Fruit fly (Drosophila melanogaster) whole organism, embryonic: ENCODE data around the gene CG7530.
A peak's percentile ranks its signal among the peaks of the same experiment; 100 is the strongest.

Experiments
- Awh ChIP-seq: fragments of 200-800 bp; sonication (Bioruptor generic); IDR thresholded peaks from 2 replicates; pipeline ENCODE4, ENCODE4 v1.3.6; 2022; ENCODE audit warnings: missing biosample characterization, missing genetic modification characterization
- BtbVII ChIP-seq: fragments of 200-800 bp; sonication (Bioruptor generic); optimal IDR thresholded peaks from 3 replicates; lab custom pipeline; 2017; ENCODE audit warnings: missing biosample characterization, mild to moderate bottlenecking, missing genetic modification characterization
- CG10274 ChIP-seq: fragments of 200-800 bp; sonication (Bioruptor generic); optimal IDR thresholded peaks from 3 replicates; lab custom pipeline; 2017; ENCODE audit warnings: missing biosample characterization, mild to moderate bottlenecking, missing genetic modification characterization
- CG10462 ChIP-seq: fragments of 200-800 bp; sonication (Bioruptor generic); optimal IDR thresholded peaks from 2 replicates; lab custom pipeline; 2016; ENCODE audit warnings: missing biosample characterization, missing genetic modification characterization
- CG10959 ChIP-seq: fragments of 200-800 bp; sonication (Bioruptor generic); IDR thresholded peaks from 2 replicates; pipeline ENCODE4 v1.3.6; 2022; ENCODE audit warnings: missing biosample characterization, missing genetic modification characterization
- CG10979 ChIP-seq: fragments of 200-800 bp; sonication (Bioruptor generic); optimal IDR thresholded peaks from 2 replicates; lab custom pipeline; 2018; ENCODE audit warnings: missing biosample characterization, mild to moderate bottlenecking, missing genetic modification characterization, moderate library complexity
- CG11093 ChIP-seq: fragments of 200-800 bp; sonication (Bioruptor generic); IDR thresholded peaks from 3 replicates; pipeline ENCODE4 v1.3.6; 2022; ENCODE audit warnings: missing biosample characterization, missing genetic modification characterization
- CG11560 ChIP-seq: fragments of 200-800 bp; sonication (Bioruptor generic); IDR thresholded peaks from 3 replicates; pipeline ENCODE4 v1.3.6; 2022; ENCODE audit warnings: missing biosample characterization, missing genetic modification characterization
- CG12769 ChIP-seq: fragments of 200-800 bp; sonication (Bioruptor generic); optimal IDR thresholded peaks from 2 replicates; lab custom pipeline; 2019; ENCODE audit warnings: missing biosample characterization, mild to moderate bottlenecking, missing genetic modification characterization, moderate library complexity
- CG13894 ChIP-seq: fragments of 200-800 bp; sonication (Bioruptor generic); optimal IDR thresholded peaks from 3 replicates; lab custom pipeline; 2018; ENCODE audit warnings: missing biosample characterization, mild to moderate bottlenecking, missing genetic modification characterization, moderate library complexity
- CG15011 ChIP-seq: fragments of 200-800 bp; sonication (Bioruptor generic); optimal IDR thresholded peaks from 3 replicates; lab custom pipeline; 2018; ENCODE audit warnings: missing biosample characterization, mild to moderate bottlenecking, missing genetic modification characterization
- CG15073 ChIP-seq: fragments of 200-800 bp; sonication (Bioruptor generic); optimal IDR thresholded peaks from 2 replicates; lab custom pipeline; 2016; ENCODE audit warnings: missing biosample characterization, missing genetic modification characterization
- CG15269 ChIP-seq: fragments of 200-800 bp; sonication (Bioruptor generic); optimal IDR thresholded peaks from 2 replicates; lab custom pipeline; 2018; ENCODE audit warnings: missing biosample characterization, mild to moderate bottlenecking, missing genetic modification characterization, moderate library complexity
- CG15601 ChIP-seq: fragments of 200-800 bp; sonication (Bioruptor generic); optimal IDR thresholded peaks from 3 replicates; lab custom pipeline; 2019; ENCODE audit warnings: missing biosample characterization, mild to moderate bottlenecking, missing genetic modification characterization, moderate library complexity
- CG1602 ChIP-seq: fragments of 200-800 bp; sonication (Bioruptor generic); optimal IDR thresholded peaks from 3 replicates; lab custom pipeline; 2016; ENCODE audit warnings: missing biosample characterization, missing genetic modification characterization
- CG17829 ChIP-seq: fragments of 200-800 bp; optimal IDR thresholded peaks from 2 replicates; lab custom pipeline; 2019; ENCODE audit warnings: missing biosample characterization, mild to moderate bottlenecking, missing genetic modification characterization, moderate library complexity
- CG18262 ChIP-seq: fragments of 200-800 bp; optimal IDR thresholded peaks from 3 replicates; lab custom pipeline; 2019; ENCODE audit warnings: missing biosample characterization, mild to moderate bottlenecking, missing genetic modification characterization, moderate library complexity
- CG2199 ChIP-seq: fragments of 200-800 bp; sonication (Bioruptor generic); IDR thresholded peaks from 3 replicates; pipeline ENCODE4 v1.3.6; 2022; ENCODE audit warnings: missing biosample characterization, missing genetic modification characterization
- CG30020 ChIP-seq: fragments of 200-800 bp; optimal IDR thresholded peaks from 2 replicates; lab custom pipeline; 2019; ENCODE audit warnings: missing biosample characterization, mild to moderate bottlenecking, missing genetic modification characterization, moderate library complexity
- CG31388 ChIP-seq: fragments of 200-800 bp; sonication (Bioruptor generic); optimal IDR thresholded peaks from 2 replicates; lab custom pipeline; 2016; ENCODE audit warnings: missing biosample characterization, missing genetic modification characterization
- CG32532 ChIP-seq: fragments of 200-800 bp; sonication (Bioruptor generic); IDR thresholded peaks from 2 replicates; pipeline ENCODE4 v1.3.6; 2022; ENCODE audit warnings: missing biosample characterization, missing genetic modification characterization
- CG34224 ChIP-seq: fragments of 200-800 bp; sonication (Bioruptor generic); IDR thresholded peaks from 3 replicates; pipeline ENCODE4 v1.3.6; 2022; ENCODE audit warnings: missing biosample characterization, missing genetic modification characterization; ENCODE audit not compliant: partially characterized antibody
- CG42726 ChIP-seq: fragments of 200-800 bp; sonication (Bioruptor generic); IDR thresholded peaks from 2 replicates; pipeline ENCODE4 v1.3.6; 2022; ENCODE audit warnings: missing biosample characterization, missing genetic modification characterization; ENCODE audit not compliant: partially characterized antibody
- CG6272 ChIP-seq: fragments of 200-800 bp; sonication (Bioruptor generic); IDR thresholded peaks from 2 replicates; pipeline ENCODE4 v1.3.6; 2022; ENCODE audit warnings: missing biosample characterization, missing genetic modification characterization
- CG6813 ChIP-seq: fragments of 200-800 bp; sonication (Bioruptor generic); optimal IDR thresholded peaks from 2 replicates; lab custom pipeline; 2017; ENCODE audit warnings: missing biosample characterization, missing genetic modification characterization, mild to moderate bottlenecking, moderate library complexity, missing genetic modification reagents
- CG7745 ChIP-seq: fragments of 200-800 bp; sonication (Bioruptor generic); optimal IDR thresholded peaks from 2 replicates; lab custom pipeline; 2018; ENCODE audit warnings: missing biosample characterization, mild to moderate bottlenecking, missing genetic modification characterization, moderate library complexity
- CG8944 ChIP-seq: fragments of 200-800 bp; sonication (Bioruptor generic); optimal IDR thresholded peaks from 3 replicates; lab custom pipeline; 2016; ENCODE audit warnings: missing biosample characterization, missing genetic modification characterization
- CG9932 ChIP-seq: fragments of 200-800 bp; sonication (Bioruptor generic); IDR thresholded peaks from 2 replicates; pipeline ENCODE4 v1.3.6; 2022; ENCODE audit warnings: missing biosample characterization, missing genetic modification characterization
- Fer3 ChIP-seq: fragments of 200-800 bp; sonication (Bioruptor generic); optimal IDR thresholded peaks from 2 replicates; lab custom pipeline; 2018; ENCODE audit warnings: missing biosample characterization, mild to moderate bottlenecking, missing genetic modification characterization, moderate library complexity
- Gug ChIP-seq: fragments of 200-800 bp; sonication (Bioruptor generic); IDR thresholded peaks from 4 replicates; pipeline ENCODE4 v1.3.6; 2022; ENCODE audit warnings: missing biosample characterization, missing genetic modification characterization
- HLH54F ChIP-seq: fragments of 200-800 bp; sonication (Bioruptor generic); optimal IDR thresholded peaks from 3 replicates; lab custom pipeline; 2016; ENCODE audit warnings: missing biosample characterization, missing genetic modification characterization
- Myb ChIP-seq: fragments of 200-800 bp; sonication (Bioruptor generic); optimal IDR thresholded peaks from 2 replicates; lab custom pipeline; 2016; ENCODE audit warnings: missing biosample characterization, missing genetic modification characterization
- Rx ChIP-seq: fragments of 200-800 bp; sonication (Bioruptor generic); IDR thresholded peaks from 2 replicates; pipeline ENCODE4 v1.3.6; 2022; ENCODE audit warnings: missing biosample characterization, missing genetic modification characterization
- Ssrp ChIP-seq: fragments of 200-800 bp; sonication (Bioruptor generic); optimal IDR thresholded peaks from 2 replicates; lab custom pipeline; 2018; ENCODE audit warnings: missing biosample characterization, mild to moderate bottlenecking, missing genetic modification characterization, moderate library complexity
- Taf1 ChIP-seq: fragments of 200-800 bp; sonication (Bioruptor generic); IDR thresholded peaks from 2 replicates; pipeline ENCODE4 v1.3.6; 2022; ENCODE audit warnings: missing biosample characterization, missing genetic modification characterization
- abd-A ChIP-seq: fragments of 200-800 bp; sonication (Bioruptor generic); optimal IDR thresholded peaks from 3 replicates; lab custom pipeline; 2019; ENCODE audit warnings: missing biosample characterization, mild to moderate bottlenecking, missing genetic modification characterization, moderate library complexity
- ase ChIP-seq: fragments of 200-800 bp; sonication (Bioruptor generic); IDR thresholded peaks from 3 replicates; pipeline ENCODE4 v1.3.6; 2022; ENCODE audit warnings: missing biosample characterization, missing genetic modification characterization
- az2 ChIP-seq: fragments of 200-800 bp; sonication (Bioruptor generic); optimal IDR thresholded peaks from 3 replicates; lab custom pipeline; 2016; ENCODE audit warnings: missing biosample characterization, missing genetic modification characterization
- chm ChIP-seq: fragments of 200-800 bp; sonication (Bioruptor generic); IDR thresholded peaks from 2 replicates; pipeline ENCODE4 v1.3.6; 2022; ENCODE audit warnings: missing biosample characterization, missing genetic modification characterization
- gfzf ChIP-seq: fragments of 200-800 bp; sonication (Bioruptor generic); optimal IDR thresholded peaks from 2 replicates; lab custom pipeline; 2016; ENCODE audit warnings: missing biosample characterization, mild to moderate bottlenecking, missing genetic modification characterization, moderate library complexity
- hb ChIP-seq: fragments of 200-800 bp; sonication (Bioruptor generic); IDR thresholded peaks from 3 replicates; pipeline ENCODE4 v1.3.6; 2022; ENCODE audit warnings: missing biosample characterization, missing genetic modification characterization; ENCODE audit not compliant: partially characterized antibody
- luna ChIP-seq: fragments of 200-800 bp; sonication (Bioruptor generic); optimal IDR thresholded peaks from 2 replicates; lab custom pipeline; 2016; ENCODE audit warnings: missing biosample characterization, missing genetic modification characterization
- org-1 ChIP-seq: fragments of 200-800 bp; sonication (Bioruptor generic); optimal IDR thresholded peaks from 2 replicates; lab custom pipeline; 2017; ENCODE audit warnings: missing biosample characterization, missing genetic modification characterization
- psq ChIP-seq: fragments of 200-800 bp; sonication (Bioruptor generic); optimal IDR thresholded peaks from 2 replicates; lab custom pipeline; 2017; ENCODE audit warnings: missing biosample characterization, missing genetic modification characterization
- ranshi ChIP-seq: fragments of 200-800 bp; sonication (Bioruptor generic); IDR thresholded peaks from 2 replicates; pipeline ENCODE4 v1.3.6; 2022; ENCODE audit warnings: missing biosample characterization, missing genetic modification characterization
- ro ChIP-seq: fragments of 200-800 bp; sonication (Bioruptor generic); IDR thresholded peaks from 2 replicates; pipeline ENCODE4 v1.3.6; 2022; ENCODE audit warnings: missing biosample characterization, missing genetic modification characterization
- unpg ChIP-seq: fragments of 200-800 bp; sonication (Bioruptor generic); optimal IDR thresholded peaks from 3 replicates; lab custom pipeline; 2018; ENCODE audit warnings: missing biosample characterization, mild to moderate bottlenecking, missing genetic modification characterization, moderate library complexity
- wor ChIP-seq: fragments of 200-800 bp; sonication (Bioruptor generic); IDR thresholded peaks from 2 replicates; pipeline ENCODE4 v1.3.6; 2022; ENCODE audit warnings: missing biosample characterization, missing genetic modification characterization
- zf30C ChIP-seq: fragments of 200-800 bp; sonication (Bioruptor generic); optimal IDR thresholded peaks from 3 replicates; lab custom pipeline; 2018; ENCODE audit warnings: missing biosample characterization, mild to moderate bottlenecking, missing genetic modification characterization
- zfh2 ChIP-seq: fragments of 200-800 bp; sonication (Bioruptor generic); optimal IDR thresholded peaks from 2 replicates; lab custom pipeline; 2016; ENCODE audit warnings: missing biosample characterization, missing genetic modification characterization

The CG7530 gene

dm6 chr3R:14741192-14741915 is 10.0 kb upstream of the CG7530 start, which contains the start of the genes eff and jvl (continued):
- no peak for TF ChIP-seq CG10274 (GFP tag; lab: Kevin White, UChicago)
- no peak for TF ChIP-seq CG15073 (GFP tag; lab: Kevin White, UChicago)
- no peak for TF ChIP-seq CG12769 (tag; lab: Kevin White, UChicago)
- no peak for TF ChIP-seq CG15269 (tag; lab: Kevin White, UChicago)
- TF ChIP-seq zfh2 (GFP tag; lab: Kevin White, UChicago) = no peak
- no peak for TF ChIP-seq CG10462 (GFP tag; lab: Kevin White, UChicago)
- TF ChIP-seq Gug (GFP tag; lab: Robert Waterston, UW) = peak; percentile 70; the same call in 3 of the 4 replicates
- TF ChIP-seq psq (GFP tag; lab: Kevin White, UChicago) = peak; percentile 3
- no peak for TF ChIP-seq BtbVII (GFP tag; lab: Kevin White, UChicago)
- TF ChIP-seq CG15011 (GFP tag; lab: Kevin White, UChicago) = no peak
- no peak for TF ChIP-seq ro (GFP tag; lab: Robert Waterston, UW)
- TF ChIP-seq Myb (GFP tag; lab: Kevin White, UChicago) = no peak
- TF ChIP-seq CG42726 (GFP tag; lab: Robert Waterston, UW) = peak; percentile 68; the same call in 1 of the 2 replicates
- TF ChIP-seq abd-A (tag; lab: Kevin White, UChicago) = no peak
- TF ChIP-seq CG10959 (GFP tag; lab: Robert Waterston, UW) = no peak
- no peak for TF ChIP-seq CG6813 (GFP tag; lab: Kevin White, UChicago)
- no peak for TF ChIP-seq ase (GFP tag; lab: Robert Waterston, UW)
- TF ChIP-seq ranshi (GFP tag; lab: Robert Waterston, UW) = no peak
- TF ChIP-seq Awh (GFP tag; lab: Robert Waterston, UW) = no peak
- no peak for TF ChIP-seq CG2199
- TF ChIP-seq az2 = peak; percentile 22
- no peak for TF ChIP-seq CG7745
- peak; percentile 16 for TF ChIP-seq CG18262 (tag; lab: Kevin White, UChicago)
- TF ChIP-seq CG11560 (tag; lab: Robert Waterston, UW) = no peak
- peak; percentile 27 for TF ChIP-seq Ssrp (tag; lab: Kevin White, UChicago)
- TF ChIP-seq wor (GFP tag; lab: Robert Waterston, UW) = no peak
- TF ChIP-seq CG9932 (GFP tag; lab: Robert Waterston, UW) = no peak; the same call in 1 of the 2 replicates
- TF ChIP-seq CG6272 (GFP tag; lab: Robert Waterston, UW) = 0 out of 2 replicates have a peak, but pooled peaks have one; percentile 13
- no peak for TF ChIP-seq unpg (GFP tag; lab: Kevin White, UChicago)
- TF ChIP-seq CG1602 (GFP tag; lab: Kevin White, UChicago) = peak; percentile 6
- peak; percentile 2 for TF ChIP-seq CG8944 (GFP tag; lab: Kevin White, UChicago)
- TF ChIP-seq CG31388 (GFP tag; lab: Kevin White, UChicago) = no peak
- peak; percentile 41 for TF ChIP-seq CG30020 (tag; lab: Kevin White, UChicago)
- no peak for TF ChIP-seq luna (GFP tag; lab: Kevin White, UChicago)
- TF ChIP-seq Rx (GFP tag; lab: Robert Waterston, UW) = peak; percentile 39
- no peak for TF ChIP-seq org-1 (GFP tag; lab: Kevin White, UChicago)
- peak; percentile 96 for TF ChIP-seq CG34224 (GFP tag; lab: Robert Waterston, UW)
- TF ChIP-seq zf30C = no peak
- peak; percentile 14 for TF ChIP-seq Fer3 (tag; lab: Kevin White, UChicago)
- peak; percentile 50; the same call in 1 of the 2 replicates for TF ChIP-seq CG32532 (GFP tag; lab: Robert Waterston, UW)
- TF ChIP-seq Taf1 (GFP tag; lab: Robert Waterston, UW) = peak; percentile 38; the same call in 1 of the 2 replicates
- no peak for TF ChIP-seq CG10979 (tag; lab: Kevin White, UChicago)
- TF ChIP-seq CG11093 = no peak
- TF ChIP-seq CG13894 (tag; lab: Kevin White, UChicago) = no peak
- peak; percentile 68 for TF ChIP-seq gfzf (GFP tag; lab: Kevin White, UChicago)
- no peak for TF ChIP-seq CG15601 (tag; lab: Kevin White, UChicago)
- no peak for TF ChIP-seq CG17829
- TF ChIP-seq HLH54F (GFP tag; lab: Kevin White, UChicago) = peak; percentile 52
- TF ChIP-seq hb (GFP tag; lab: Robert Waterston, UW) = peak; percentile 95
- TF ChIP-seq chm (GFP tag; lab: Robert Waterston, UW) = peak; percentile 6; the same call in 1 of the 2 replicates
